Worm (Caenorhabditis elegans) whole organism, young adult: Measurements from ENCODE around the gene vps-15.

Source experiments
- B0019.2 ChIP-seq: fragments of 200-800 bp; sonication (Bioruptor generic); conservative IDR thresholded peaks from 2 replicates; pipeline ENCODE4 v1.3.6; 2022; ENCODE audit warnings: missing genetic modification reagents, missing genetic modification characterization, missing compliant biosample characterization
- C17E4.6 ChIP-seq: fragments of 200-800 bp; sonication (Bioruptor generic); IDR thresholded peaks from 2 replicates; pipeline ENCODE4 v1.3.6; 2022; ENCODE audit warnings: missing genetic modification reagents, missing genetic modification characterization, missing compliant biosample characterization
- F22D6.2 ChIP-seq: sonication (generic microtip); optimal IDR thresholded peaks from 2 replicates; lab custom pipeline; 2016; ENCODE audit warnings: mild to moderate bottlenecking, missing genetic modification characterization, missing compliant biosample characterization
- F33H1.4 ChIP-seq: fragments of 200-800 bp; sonication (Bioruptor generic); IDR thresholded peaks from 2 replicates; pipeline ENCODE4 v1.3.6; 2022; ENCODE audit warnings: missing genetic modification reagents, missing genetic modification characterization, missing compliant biosample characterization
- F52B5.7 ChIP-seq: sonication (generic microtip); optimal IDR thresholded peaks from 2 replicates; lab custom pipeline; 2016; ENCODE audit warnings: mild to moderate bottlenecking, missing genetic modification characterization, missing compliant biosample characterization
- F55B11.4 ChIP-seq: sonication (generic microtip); optimal IDR thresholded peaks from 2 replicates; lab custom pipeline; 2016; ENCODE audit warnings: missing compliant biosample characterization, missing genetic modification characterization, borderline replicate concordance; ENCODE audit not compliant: insufficient read depth
- K11D2.4 ChIP-seq: fragments of 200-800 bp; sonication (Bioruptor generic); IDR thresholded peaks from 2 replicates; pipeline ENCODE4 v1.3.6; 2022; ENCODE audit warnings: missing genetic modification reagents, missing genetic modification characterization, missing compliant biosample characterization
- K12H6.12 ChIP-seq: fragments of 200-800 bp; sonication (Bioruptor generic); optimal IDR thresholded peaks from 2 replicates; lab custom pipeline; 2018; ENCODE audit warnings: mild to moderate bottlenecking, missing genetic modification characterization, missing compliant biosample characterization
- Y95B8A.8 ChIP-seq: fragments of 200-800 bp; sonication (Bioruptor generic); IDR thresholded peaks from 2 replicates; pipeline ENCODE4 v1.3.6; 2022; ENCODE audit warnings: missing genetic modification reagents, missing genetic modification characterization, missing compliant biosample characterization
- ZK185.1 ChIP-seq: sonication (generic microtip); optimal IDR thresholded peaks from 2 replicates; lab custom pipeline; 2016; ENCODE audit warnings: mild to moderate bottlenecking, missing genetic modification characterization, missing compliant biosample characterization; ENCODE audit not compliant: poor library complexity, severe bottlenecking
- atf-7 ChIP-seq: sonication (generic microtip); optimal IDR thresholded peaks from 2 replicates; lab custom pipeline; 2017; ENCODE audit warnings: mild to moderate bottlenecking, missing genetic modification characterization, missing compliant biosample characterization
- attf-5 ChIP-seq: fragments of 200-800 bp; sonication (Bioruptor generic); optimal IDR thresholded peaks from 2 replicates; lab custom pipeline; 2018; ENCODE audit warnings: mild to moderate bottlenecking, missing genetic modification characterization, missing compliant biosample characterization
- bed-1 ChIP-seq: fragments of 200-800 bp; sonication (Bioruptor generic); IDR thresholded peaks from 2 replicates; pipeline ENCODE4 v1.3.6; 2022; ENCODE audit warnings: missing genetic modification reagents, missing genetic modification characterization, missing compliant biosample characterization
- ceh-100 ChIP-seq: fragments of 200-800 bp; sonication (Bioruptor generic); IDR thresholded peaks from 2 replicates; pipeline ENCODE4 v1.3.6; 2022; ENCODE audit warnings: missing genetic modification reagents, missing genetic modification characterization, missing compliant biosample characterization
- ceh-58 ChIP-seq: fragments of 200-800 bp; sonication (Bioruptor generic); IDR thresholded peaks from 2 replicates; pipeline ENCODE4 v1.3.6; 2022; ENCODE audit warnings: missing genetic modification characterization, missing compliant biosample characterization
- ceh-91 ChIP-seq: fragments of 200-800 bp; sonication (Bioruptor generic); IDR thresholded peaks from 2 replicates; pipeline ENCODE4 v1.3.6; 2022; ENCODE audit warnings: missing genetic modification reagents, missing genetic modification characterization, missing compliant biosample characterization
- chd-7 ChIP-seq: sonication (generic microtip); optimal IDR thresholded peaks from 2 replicates; lab custom pipeline; 2016; ENCODE audit warnings: mild to moderate bottlenecking, missing genetic modification characterization, moderate library complexity, missing compliant biosample characterization
- efl-1 ChIP-seq: fragments of 150-350 bp; optimal IDR thresholded peaks from 2 replicates; lab custom pipeline; 2014; ENCODE audit warnings: missing biosample characterization, missing genetic modification reagents, missing genetic modification characterization
- fkh-3 ChIP-seq: sonication (generic microtip); optimal IDR thresholded peaks from 2 replicates; lab custom pipeline; 2016; ENCODE audit warnings: mild to moderate bottlenecking, missing genetic modification characterization, missing compliant biosample characterization
- hlh-12 ChIP-seq: sonication (generic microtip); optimal IDR thresholded peaks from 2 replicates; lab custom pipeline; 2016; ENCODE audit warnings: missing genetic modification characterization, missing compliant biosample characterization
- hrde-1 ChIP-seq: sonication (generic microtip); optimal IDR thresholded peaks from 2 replicates; lab custom pipeline; 2016; ENCODE audit warnings: missing genetic modification characterization, mild to moderate bottlenecking, missing compliant biosample characterization, moderate library complexity, missing genotype, missing genetic modification reagents, borderline replicate concordance
- let-607 ChIP-seq, 2 experiments: fragments of 200-800 bp in 1 of 2; sonication (Bioruptor generic) in 1 of 2; sonication (generic microtip) in 1 of 2; optimal IDR thresholded peaks; 2 replicates each; lab custom pipeline; 2016 to 2018; ENCODE audit warnings: mild to moderate bottlenecking in 2 of 2, missing compliant biosample characterization in 2 of 2, missing genetic modification characterization in 2 of 2, moderate library complexity in 2 of 2, missing genotype in 1 of 2
- lin-35 ChIP-seq, 3 experiments: fragments of 150-350 bp in 2 of 3; sonication (generic microtip) in 1 of 3; optimal IDR thresholded peaks; 2 replicates each; lab custom pipeline; 2014 to 2018; ENCODE audit warnings: missing biosample characterization in 3 of 3, missing genetic modification characterization in 3 of 3, missing genetic modification reagents in 3 of 3
- madf-10 ChIP-seq: sonication (generic microtip); optimal IDR thresholded peaks from 2 replicates; lab custom pipeline; 2016; ENCODE audit warnings: mild to moderate bottlenecking, missing genetic modification characterization, missing compliant biosample characterization
- madf-3 ChIP-seq: fragments of 200-800 bp; sonication (Bioruptor generic); IDR thresholded peaks from 2 replicates; pipeline ENCODE4 v1.3.6; 2022; ENCODE audit warnings: missing genetic modification reagents, missing genetic modification characterization, missing compliant biosample characterization
- madf-6 ChIP-seq: fragments of 200-800 bp; sonication (Bioruptor generic); IDR thresholded peaks from 2 replicates; pipeline ENCODE4 v1.3.6; 2022; ENCODE audit warnings: missing genetic modification reagents, missing genetic modification characterization, missing compliant biosample characterization
- madf-8 ChIP-seq: fragments of 200-800 bp; sonication (Bioruptor generic); conservative IDR thresholded peaks from 2 replicates; pipeline ENCODE4 v1.3.6; 2022; ENCODE audit warnings: missing genetic modification reagents, missing genetic modification characterization, missing compliant biosample characterization
- mel-28 ChIP-seq: sonication (generic microtip); optimal IDR thresholded peaks from 2 replicates; lab custom pipeline; 2016; ENCODE audit warnings: borderline replicate concordance, mild to moderate bottlenecking, missing genetic modification characterization, missing compliant biosample characterization
- mxl-1 ChIP-seq: sonication (generic microtip); optimal IDR thresholded peaks from 2 replicates; lab custom pipeline; 2016; ENCODE audit warnings: missing genetic modification characterization, missing compliant biosample characterization
- rcor-1 ChIP-seq: fragments of 200-800 bp; sonication (Bioruptor generic); IDR thresholded peaks from 2 replicates; pipeline ENCODE4 v1.3.6; 2022; ENCODE audit warnings: missing genetic modification reagents, missing genetic modification characterization, missing compliant biosample characterization
- rec-8 ChIP-seq, 2 experiments: sonication (generic microtip); optimal IDR thresholded peaks; 2 replicates each; lab custom pipeline; 2016; ENCODE audit warnings: mild to moderate bottlenecking in 2 of 2, missing genetic modification characterization in 2 of 2, missing genetic modification reagents in 2 of 2, missing genotype in 2 of 2, missing biosample characterization in 1 of 2, missing compliant biosample characterization in 1 of 2, moderate library complexity in 1 of 2
- rpc-1 ChIP-seq, 2 experiments: fragments of 150-350 bp in 1 of 2; sonication (generic microtip) in 1 of 2; optimal IDR thresholded peaks; 2 replicates each; lab custom pipeline; 2014 to 2018; ENCODE audit warnings: missing biosample characterization in 1 of 2, missing genetic modification characterization in 1 of 2, missing genetic modification reagents in 1 of 2, missing genotype in 1 of 2
- snpc-4 ChIP-seq, 5 experiments: fragments of 150-350 bp in 1 of 5; sonication (generic microtip) in 4 of 5; optimal IDR thresholded peaks; 2 replicates each; lab custom pipeline; 2014 to 2018; ENCODE audit warnings: missing genetic modification characterization in 5 of 5, missing biosample characterization in 3 of 5, antibody characterized with exemption in 2 of 5, mild to moderate bottlenecking in 2 of 5, missing compliant biosample characterization in 2 of 5, missing genotype in 2 of 5, moderate library complexity in 2 of 5, missing genetic modification reagents in 1 of 5
- tbp1 ChIP-seq: fragments of 200-800 bp; sonication (Bioruptor generic); optimal IDR thresholded peaks from 2 replicates; lab custom pipeline; 2018; ENCODE audit warnings: mild to moderate bottlenecking, missing genetic modification characterization, missing compliant biosample characterization
- unc-130 ChIP-seq: sonication (generic microtip); optimal IDR thresholded peaks from 2 replicates; lab custom pipeline; 2016; ENCODE audit warnings: missing genetic modification reagents, missing genetic modification characterization, missing compliant biosample characterization
- unc-62 ChIP-seq: fragments of 150-350 bp; optimal IDR thresholded peaks from 2 replicates; lab custom pipeline; 2014; ENCODE audit warnings: missing biosample characterization, missing genetic modification reagents, missing genetic modification characterization
- ztf-22 ChIP-seq: fragments of 200-800 bp; sonication (Bioruptor generic); optimal IDR thresholded peaks from 2 replicates; lab custom pipeline; 2018; ENCODE audit warnings: mild to moderate bottlenecking, missing genetic modification characterization, moderate library complexity, missing compliant biosample characterization
- ztf-28 ChIP-seq: fragments of 200-800 bp; sonication (Bioruptor generic); IDR thresholded peaks from 2 replicates; pipeline ENCODE4 v1.3.6; 2022; ENCODE audit warnings: missing genetic modification reagents, missing genetic modification characterization, missing compliant biosample characterization
- ztf-6 ChIP-seq: fragments of 200-800 bp; sonication (Bioruptor generic); IDR thresholded peaks from 2 replicates; pipeline ENCODE4 v1.3.6; 2022; ENCODE audit warnings: missing genetic modification reagents, missing genetic modification characterization, missing compliant biosample characterization

Gene vps-15

DNA sequence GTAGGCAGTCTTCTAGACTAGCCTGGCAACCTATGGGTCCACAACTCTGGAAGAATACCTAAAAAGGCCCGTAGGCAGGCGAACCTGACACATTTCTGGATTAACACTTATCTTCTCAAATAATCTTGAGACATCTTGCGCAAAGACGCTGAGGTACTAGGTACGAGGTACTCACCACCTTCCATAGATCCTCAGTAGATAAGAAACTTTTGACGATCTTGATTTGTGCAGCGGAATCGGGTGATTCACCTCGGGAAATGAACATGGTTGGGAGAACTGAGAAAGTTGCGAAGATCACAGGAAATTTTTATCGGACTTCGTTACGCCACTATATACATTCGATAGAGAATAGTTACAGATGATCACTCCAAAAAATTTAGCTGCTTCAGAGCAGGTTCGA is 27.5 kb downstream of the vps-15 start (continued):
- no peak for TF ChIP-seq unc-62 (GFP tag; lab: Kevin White, UChicago)

DNA sequence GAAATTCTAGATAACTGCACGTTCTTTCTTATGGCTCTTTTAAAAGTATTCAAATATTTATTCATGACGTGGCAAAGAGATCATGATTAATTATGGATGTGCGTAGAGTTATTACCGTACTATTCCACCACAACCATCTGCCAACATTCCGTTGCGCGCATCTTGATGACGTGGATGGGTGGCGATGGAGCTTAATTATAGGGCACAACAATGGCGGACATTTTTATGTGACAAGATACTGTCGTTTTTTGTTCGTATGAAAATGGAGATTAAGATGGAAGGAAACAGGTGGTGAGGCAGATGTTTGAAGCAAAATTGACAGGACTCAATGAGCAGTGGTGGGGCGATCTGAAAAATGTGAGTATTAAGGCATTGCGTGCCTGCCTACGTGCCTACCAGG is 27.9 kb downstream of the vps-15 start:
- TF ChIP-seq K12H6.12 (tag; lab: Kevin White, UChicago) (no peak), atf-7 (tag; lab: Kevin White, UChicago) (no peak), K11D2.4 (GFP tag; lab: Robert Waterston, UW) (no peak), ztf-6 (GFP tag; lab: Robert Waterston, UW) (no peak), efl-1 (GFP tag; lab: Kevin White, UChicago) (no peak), ceh-58 (GFP tag; lab: Robert Waterston, UW) (no peak)

DNA sequence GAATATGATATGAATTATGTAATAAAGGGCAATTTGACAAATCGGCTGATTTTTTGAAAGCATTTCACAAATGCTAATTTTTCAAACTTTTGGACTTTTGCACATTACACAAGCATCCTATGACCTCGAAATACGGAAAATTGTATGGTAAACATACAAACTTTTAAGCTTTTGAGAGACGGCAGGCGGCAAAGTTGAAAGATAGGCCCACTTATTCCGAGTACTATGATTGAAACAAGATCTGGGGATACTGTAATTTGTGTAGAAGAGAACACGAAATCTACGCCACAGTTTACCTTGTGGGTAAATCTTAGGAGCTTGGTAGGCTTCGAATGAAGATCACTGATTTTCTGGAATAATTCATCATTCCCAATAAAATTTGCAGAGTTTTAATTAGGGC is 32.0 kb downstream of the vps-15 start, which contains the start of gene ZK930.6:
Gene ZK930.6, plus strand, starts transcription at position 301 of the 400 bp plus-strand sequence.
- no peak for TF ChIP-seq ztf-22 (GFP tag; lab: Kevin White, UChicago)
- TF ChIP-seq fkh-3, result no peak
- TF ChIP-seq C17E4.6, result no peak
- no peak for TF ChIP-seq mel-28 (tag; lab: Kevin White, UChicago)
- TF ChIP-seq bed-1 (GFP tag; lab: Robert Waterston, UW), result no peak
- no peak for TF ChIP-seq rec-8 (tag; optimal IDR thresholded peaks at IDR 0.05; lab: Kevin White, UChicago)
- no peak for TF ChIP-seq B0019.2 (GFP tag; lab: Robert Waterston, UW)
- TF ChIP-seq K12H6.12 (tag; lab: Kevin White, UChicago), result no peak
- no peak for TF ChIP-seq madf-10 (tag; lab: Kevin White, UChicago)
- TF ChIP-seq F55B11.4 (tag; lab: Kevin White, UChicago), result no peak
- no peak for TF ChIP-seq ztf-6 (GFP tag; lab: Robert Waterston, UW)
- TF ChIP-seq madf-8 (GFP tag; lab: Robert Waterston, UW), result no peak
- TF ChIP-seq hrde-1 (tag; lab: Kevin White, UChicago), result no peak
- no peak for TF ChIP-seq F52B5.7 (tag; lab: Kevin White, UChicago)
- TF ChIP-seq chd-7 (tag; lab: Kevin White, UChicago), result no peak
- no peak for TF ChIP-seq ztf-28 (GFP tag; lab: Robert Waterston, UW)
- no peak for TF ChIP-seq attf-5 (GFP tag; lab: Kevin White, UChicago)

DNA sequence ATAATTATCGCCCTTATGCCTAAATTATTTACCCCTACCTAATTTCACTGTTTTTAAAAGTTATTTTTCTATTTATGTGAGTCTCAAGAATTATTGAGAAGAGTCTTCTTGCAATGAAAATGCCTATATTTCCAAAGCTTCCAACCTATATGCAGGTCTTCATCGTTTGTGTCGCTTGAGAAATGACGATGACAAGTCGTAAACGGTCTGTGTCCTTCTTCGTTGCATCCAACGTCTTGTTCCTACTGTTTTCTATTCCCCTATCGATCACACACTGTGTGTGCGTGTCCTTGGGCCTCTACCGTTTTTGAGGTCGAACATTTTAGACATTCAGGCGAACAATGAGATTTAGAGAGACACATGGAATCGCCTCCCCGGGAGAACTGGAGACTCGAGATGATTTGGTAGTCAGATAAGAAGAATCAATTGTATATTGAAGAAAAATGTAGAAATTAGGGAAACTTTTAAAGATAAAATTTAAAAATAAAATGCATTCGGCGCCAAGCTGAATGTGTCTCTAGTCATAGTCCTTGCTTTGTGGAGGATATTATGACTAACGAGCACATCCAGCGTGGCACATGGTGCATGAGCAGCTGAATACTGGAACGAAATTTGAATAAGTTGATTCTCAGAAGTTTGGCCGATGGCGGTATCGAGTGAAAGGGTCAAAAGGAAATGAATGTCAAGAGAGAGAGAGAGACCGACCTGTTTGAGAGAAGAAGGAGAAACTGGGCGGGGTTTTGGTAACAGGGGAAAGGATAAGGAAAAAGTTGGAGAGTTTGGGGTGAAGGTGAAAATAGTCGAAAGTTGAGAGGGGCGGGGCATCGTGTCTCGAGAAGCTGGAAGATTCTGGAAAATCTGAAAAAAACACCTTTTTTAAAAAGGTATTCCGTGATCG is 34.9 kb downstream of the vps-15 start:
- peak; percentile 34 for TF ChIP-seq mxl-1 (tag; lab: Kevin White, UChicago)
- TF ChIP-seq madf-3 (GFP tag; lab: Robert Waterston, UW), result peak; percentile 77; the same call in 1 of the 2 replicates
- no peak for TF ChIP-seq madf-10 (tag; lab: Kevin White, UChicago)
- peak in 1 of 2 experiments; percentile 53 for TF ChIP-seq rec-8 (tag; optimal IDR thresholded peaks at IDR 0.05; lab: Kevin White, UChicago)
- TF ChIP-seq F33H1.4 (GFP tag; lab: Robert Waterston, UW), result peak; percentile 48
- peak; percentile 19 for TF ChIP-seq hlh-12
- peak in 1 of 3 experiments; percentile 58 for TF ChIP-seq lin-35 (GFP tag; optimal IDR thresholded peaks at IDR 0.05; lab: Kevin White, UChicago)
- TF ChIP-seq hrde-1 (tag; lab: Kevin White, UChicago), result peak; percentile 97
- TF ChIP-seq madf-6, result peak; percentile 85
- TF ChIP-seq tbp1 (GFP tag; lab: Kevin White, UChicago), result peak; percentile 50
- peak; percentile 74 for TF ChIP-seq rcor-1 (GFP tag; lab: Robert Waterston, UW)
- peak; percentile 84 for TF ChIP-seq unc-130 (GFP tag; lab: Kevin White, UChicago)
- no peak for TF ChIP-seq F22D6.2
- peak; percentile 70 for TF ChIP-seq ceh-100 (GFP tag; lab: Robert Waterston, UW)
- TF ChIP-seq Y95B8A.8, result peak; percentile 93
- no peak for TF ChIP-seq rpc-1 (optimal IDR thresholded peaks at IDR 0.05; lab: Kevin White, UChicago)
- peak; percentile 8 for TF ChIP-seq rpc-1 (tag; optimal IDR thresholded peaks at IDR 0.05; lab: Kevin White, UChicago)
- TF ChIP-seq ceh-91 (GFP tag; lab: Robert Waterston, UW), result 0 out of 2 replicates have a peak, but pooled peaks have one; percentile 36
- peak; percentile 77 for TF ChIP-seq C17E4.6
- TF ChIP-seq ZK185.1 (tag; lab: Kevin White, UChicago), result no peak
- no peak for TF ChIP-seq let-607 (tag; optimal IDR thresholded peaks at IDR 0.05; lab: Kevin White, UChicago)
- TF ChIP-seq snpc-4 (GFP tag; optimal IDR thresholded peaks at IDR 0.05; lab: Kevin White, UChicago), result peak; percentile 45
- TF ChIP-seq snpc-4 (tag; optimal IDR thresholded peaks at IDR 0.05; lab: Kevin White, UChicago), result peak in 2 of 4 experiments; percentile 15 to 18
